Fruit fly (Drosophila melanogaster): ENCODE data around the gene Sgs4.

Gene Sgs4

dm6 chrX:3294816-3295466 is 45.1 kb downstream of the Sgs4 start (continued):
- TF ChIP-seq Myc (optimal IDR thresholded peaks at IDR 0.05) = no peak
- peak; percentile 78 for TF ChIP-seq CG32264 (GFP tag; optimal IDR thresholded peaks at IDR 0.05)
- TF ChIP-seq Mio (GFP tag; optimal IDR thresholded peaks at IDR 0.05) = peak; percentile 64
- TF ChIP-seq GATAd (GFP tag; optimal IDR thresholded peaks at IDR 0.05) = peak; percentile 60
- TF ChIP-seq jim (GFP tag; optimal IDR thresholded peaks at IDR 0.05) = no peak
- no peak for TF ChIP-seq usp (GFP tag; optimal IDR thresholded peaks at IDR 0.05)
- no peak for TF ChIP-seq Dfd (GFP tag; optimal IDR thresholded peaks at IDR 0.05)
- TF ChIP-seq OdsH (GFP tag; optimal IDR thresholded peaks at IDR 0.05) = peak; percentile 94
- peak; percentile 85 for TF ChIP-seq woc (GFP tag; optimal IDR thresholded peaks at IDR 0.05)
- peak; percentile 87 for TF ChIP-seq HLH106 (tag; optimal IDR thresholded peaks at IDR 0.05)
- peak; percentile 96 for TF ChIP-seq h (GFP tag; optimal IDR thresholded peaks at IDR 0.05)
- peak; percentile 14 for TF ChIP-seq CG9705 (GFP tag; optimal IDR thresholded peaks at IDR 0.05)
- no peak for TF ChIP-seq lola (GFP tag; optimal IDR thresholded peaks at IDR 0.05)
- TF ChIP-seq dmrt93B (GFP tag; optimal IDR thresholded peaks at IDR 0.05) = peak; percentile 83
- TF ChIP-seq Dif (GFP tag; optimal IDR thresholded peaks at IDR 0.05; ENCODE audit: partially characterized antibody) = no peak
- TF ChIP-seq sage (GFP tag; optimal IDR thresholded peaks at IDR 0.05) = peak; percentile 67

DNA sequence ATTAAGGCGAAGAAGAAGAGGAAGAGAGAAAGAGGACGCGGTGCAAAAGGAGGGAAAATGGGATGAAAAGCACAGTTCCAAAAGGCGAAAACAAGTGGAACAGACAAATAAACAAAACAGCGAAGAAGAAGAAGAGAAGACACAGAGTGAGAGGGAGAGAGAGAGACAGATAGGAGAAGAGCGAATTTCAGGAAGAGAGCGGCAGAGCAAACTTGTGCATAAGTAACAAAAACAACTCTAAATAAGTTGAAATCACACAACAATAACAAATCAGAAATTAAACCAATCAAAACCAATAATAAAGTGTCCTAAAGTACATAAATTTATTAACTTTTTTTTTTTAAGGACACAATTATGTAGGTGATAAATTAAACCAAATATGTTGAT is 45.6 kb downstream of the Sgs4 start:
- TF ChIP-seq jim (GFP tag; optimal IDR thresholded peaks at IDR 0.05) = no peak
- no peak for TF ChIP-seq br (GFP tag; optimal IDR thresholded peaks at IDR 0.05)
- TF ChIP-seq CG9705 (GFP tag; optimal IDR thresholded peaks at IDR 0.05) = no peak
- TF ChIP-seq Hr83 (GFP tag; optimal IDR thresholded peaks at IDR 0.05; ENCODE audit: poor library complexity, severe bottlenecking) = no peak
- TF ChIP-seq CG32264 (GFP tag; optimal IDR thresholded peaks at IDR 0.05) = no peak
- TF ChIP-seq foxo (GFP tag; optimal IDR thresholded peaks at IDR 0.05) = no peak
- TF ChIP-seq sage (GFP tag; optimal IDR thresholded peaks at IDR 0.05) = no peak
- TF ChIP-seq woc (GFP tag; optimal IDR thresholded peaks at IDR 0.05) = no peak
- no peak for TF ChIP-seq Dfd (GFP tag; optimal IDR thresholded peaks at IDR 0.05)
- no peak for TF ChIP-seq dsf (GFP tag; optimal IDR thresholded peaks at IDR 0.05; ENCODE audit: borderline replicate concordance)
- no peak for TF ChIP-seq pan (optimal IDR thresholded peaks at IDR 0.05)
- no peak for TF ChIP-seq brk (GFP tag; optimal IDR thresholded peaks at IDR 0.05)
- no peak for TF ChIP-seq GATAd (GFP tag; optimal IDR thresholded peaks at IDR 0.05)
- no peak for TF ChIP-seq Jra (GFP tag; optimal IDR thresholded peaks at IDR 0.05)
- no peak for TF ChIP-seq usp (GFP tag; optimal IDR thresholded peaks at IDR 0.05)
- no peak for TF ChIP-seq Vsx2 (GFP tag; optimal IDR thresholded peaks at IDR 0.05; ENCODE audit: partially characterized antibody)
- no peak for TF ChIP-seq Rel (GFP tag; optimal IDR thresholded peaks at IDR 0.05)
- no peak for TF ChIP-seq Rel (tag; optimal IDR thresholded peaks at IDR 0.05)
- no peak for TF ChIP-seq sv (GFP tag; optimal IDR thresholded peaks at IDR 0.05)
- TF ChIP-seq dmrt93B (GFP tag; optimal IDR thresholded peaks at IDR 0.05) = no peak

DNA sequence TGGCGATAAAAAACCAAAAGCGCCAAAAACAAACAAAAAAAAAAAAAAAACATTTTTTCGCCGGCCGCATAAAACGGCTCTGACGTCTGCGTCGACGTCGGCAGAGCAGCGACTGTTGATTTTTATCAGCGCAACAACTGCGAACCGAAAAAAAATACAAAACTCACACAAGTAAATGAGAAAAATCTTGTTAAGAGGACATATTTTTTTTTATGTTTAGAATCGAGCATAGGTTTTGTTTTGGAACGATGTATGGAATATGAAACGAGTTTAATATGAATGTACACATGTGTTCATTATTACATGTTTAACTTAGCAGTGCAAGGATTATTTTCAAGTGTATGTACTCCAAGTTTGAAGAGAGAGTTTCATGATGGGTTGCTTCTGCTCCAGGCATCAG is 46.1 kb downstream of the Sgs4 start:
- TF ChIP-seq sv (GFP tag; optimal IDR thresholded peaks at IDR 0.05) (no peak), Vsx2 (GFP tag; optimal IDR thresholded peaks at IDR 0.05; ENCODE audit: partially characterized antibody) (no peak), h (GFP tag; optimal IDR thresholded peaks at IDR 0.05) (peak; percentile 58), dl (GFP tag; optimal IDR thresholded peaks at IDR 0.05; ENCODE audit: insufficient read depth in 1 of 2, partially characterized antibody in 2 of 2) (no peak), Myc (optimal IDR thresholded peaks at IDR 0.05) (no peak), fru (GFP tag; optimal IDR thresholded peaks at IDR 0.05) (peak; percentile 56), Rel (GFP tag; optimal IDR thresholded peaks at IDR 0.05) (no peak), Rel (tag; optimal IDR thresholded peaks at IDR 0.05) (no peak), Sp1 (GFP tag; optimal IDR thresholded peaks at IDR 0.05) (no peak), Mio (GFP tag; optimal IDR thresholded peaks at IDR 0.05) (no peak), psq (GFP tag; optimal IDR thresholded peaks at IDR 0.05) (peak; percentile 34), usp (GFP tag; optimal IDR thresholded peaks at IDR 0.05) (no peak), tai (GFP tag; optimal IDR thresholded peaks at IDR 0.05) (no peak), Jra (GFP tag; optimal IDR thresholded peaks at IDR 0.05) (no peak), foxo (GFP tag; optimal IDR thresholded peaks at IDR 0.05) (peak in 1 of 2 experiments; percentile 59), CG9705 (GFP tag; optimal IDR thresholded peaks at IDR 0.05) (no peak), jim (GFP tag; optimal IDR thresholded peaks at IDR 0.05) (no peak), woc (GFP tag; optimal IDR thresholded peaks at IDR 0.05) (peak; percentile 31), ey (GFP tag; optimal IDR thresholded peaks at IDR 0.05) (peak; percentile 50), GATAd (GFP tag; optimal IDR thresholded peaks at IDR 0.05) (no peak), lola (GFP tag; optimal IDR thresholded peaks at IDR 0.05) (no peak), rgr (GFP tag; optimal IDR thresholded peaks at IDR 0.05) (peak; percentile 58), brk (GFP tag; optimal IDR thresholded peaks at IDR 0.05) (peak; percentile 11), Hr78 (GFP tag; optimal IDR thresholded peaks at IDR 0.05) (no peak), pan (optimal IDR thresholded peaks at IDR 0.05) (no peak), CG32264 (GFP tag; optimal IDR thresholded peaks at IDR 0.05) (no peak), OdsH (GFP tag; optimal IDR thresholded peaks at IDR 0.05) (peak; percentile 44), br (GFP tag; optimal IDR thresholded peaks at IDR 0.05) (peak; percentile 4), CrebA (GFP tag; optimal IDR thresholded peaks at IDR 0.05; ENCODE audit: borderline replicate concordance) (no peak), Hr83 (GFP tag; optimal IDR thresholded peaks at IDR 0.05; ENCODE audit: poor library complexity, severe bottlenecking) (no peak), Hnf4 (GFP tag; optimal IDR thresholded peaks at IDR 0.05) (peak; percentile 34), dmrt93B (GFP tag; optimal IDR thresholded peaks at IDR 0.05) (no peak)
